Worm (Caenorhabditis elegans): ENCODE measurements around the gene tsfm-1.

- no peak for TF ChIP-seq ets-7 (tag; optimal IDR thresholded peaks at IDR 0.05)
- no peak for TF ChIP-seq ama-1 (optimal IDR thresholded peaks at IDR 0.05)
- no peak for TF ChIP-seq ceh-36 (tag; optimal IDR thresholded peaks at IDR 0.05)
- no peak for TF ChIP-seq flt-1 (GFP tag; IDR thresholded peaks at IDR 0.05)
- TF ChIP-seq sea-1 (GFP tag; conservative IDR thresholded peaks at IDR 0.05), result no peak
- no peak for TF ChIP-seq F13C5.2 (tag; optimal IDR thresholded peaks at IDR 0.05)
- TF ChIP-seq aly-1 (tag; optimal IDR thresholded peaks at IDR 0.05), result no peak
- no peak for TF ChIP-seq tra-4 (tag; optimal IDR thresholded peaks at IDR 0.05)
- no peak for TF ChIP-seq B0310.2 (tag; optimal IDR thresholded peaks at IDR 0.05)
- TF ChIP-seq hmbx-1 (tag; optimal IDR thresholded peaks at IDR 0.05), result no peak
- no peak for TF ChIP-seq hnd-1 (tag; optimal IDR thresholded peaks at IDR 0.05)
- TF ChIP-seq scrt-1 (GFP tag; IDR thresholded peaks at IDR 0.05), result no peak
- no peak for TF ChIP-seq hmg-4 (GFP tag; optimal IDR thresholded peaks at IDR 0.05)
These were observed 49.0 kb upstream of the tsfm-1 start for ce11 chrV:12320274-12320839.

All from whole organism, early embryonic.